Worm (Caenorhabditis elegans): ENCODE results near the gene prp-19.
A peak's percentile ranks its signal among the peaks of the same experiment; 100 is the strongest.

Gene prp-19

ce11 chrIII:5171945-5172344 lies at the start of gene prp-19:
Gene prp-19, minus strand, starts transcription at chrIII:5172045.
- TF ChIP-seq odd-2 (tag; optimal IDR thresholded peaks at IDR 0.05) = no peak
- TF ChIP-seq tbx-7 (tag; optimal IDR thresholded peaks at IDR 0.05) = no peak
- TF ChIP-seq K02D7.2 (tag; optimal IDR thresholded peaks at IDR 0.05) = no peak
- TF ChIP-seq sdc-2 (tag; optimal IDR thresholded peaks at IDR 0.05) = no peak
- no peak for TF ChIP-seq pag-3 (tag; optimal IDR thresholded peaks at IDR 0.05; ENCODE audit: borderline replicate concordance)
- TF ChIP-seq nhr-232 (tag; optimal IDR thresholded peaks at IDR 0.05) = no peak
- no peak for TF ChIP-seq zip-5 (tag; optimal IDR thresholded peaks at IDR 0.05)
- no peak for TF ChIP-seq Y22D7AL.16 (tag; optimal IDR thresholded peaks at IDR 0.05)
- no peak for TF ChIP-seq syd-9 (tag; optimal IDR thresholded peaks at IDR 0.05)
- TF ChIP-seq nhr-11 (tag; optimal IDR thresholded peaks at IDR 0.05) = no peak
- no peak for TF ChIP-seq pha-4 (tag; optimal IDR thresholded peaks at IDR 0.05)
- TF ChIP-seq unc-3 (GFP tag; conservative IDR thresholded peaks at IDR 0.05) = no peak
- no peak for TF ChIP-seq unc-3 (tag; optimal IDR thresholded peaks at IDR 0.05)
- TF ChIP-seq gmeb-2 (tag; optimal IDR thresholded peaks at IDR 0.05) = no peak

ce11 chrIII:5218687-5219086 lies 46.8 kb upstream of the prp-19 start, which contains the start of gene ZC155.2:
Gene ZC155.2, plus strand, starts transcription at chrIII:5218987.
- TF ChIP-seq unc-3 (GFP tag; conservative IDR thresholded peaks at IDR 0.05) = no peak
- peak; percentile 33 for TF ChIP-seq unc-3 (tag; optimal IDR thresholded peaks at IDR 0.05)
- TF ChIP-seq ceh-18 (tag; optimal IDR thresholded peaks at IDR 0.05) = no peak
- TF ChIP-seq pax-1 (tag; optimal IDR thresholded peaks at IDR 0.05) = no peak

ce11 chrIII:5217511-5217910 lies 45.7 kb upstream of the prp-19 start, which contains the start of gene cutl-19:
Gene cutl-19, minus strand, starts transcription at chrIII:5217611.
- TF ChIP-seq unc-42 (tag; optimal IDR thresholded peaks at IDR 0.05) (no peak), ceh-24 (tag; optimal IDR thresholded peaks at IDR 0.05) (no peak), ahr-1 (tag; optimal IDR thresholded peaks at IDR 0.05) (no peak), rnt-1 (tag; optimal IDR thresholded peaks at IDR 0.05) (no peak), hlh-6 (tag; optimal IDR thresholded peaks at IDR 0.05) (no peak), pros-1 (tag; optimal IDR thresholded peaks at IDR 0.05) (no peak), odd-2 (tag; optimal IDR thresholded peaks at IDR 0.05) (no peak)

- TF ChIP-seq npax-4 (tag; optimal IDR thresholded peaks at IDR 0.05) (no peak), ceh-34 (tag; optimal IDR thresholded peaks at IDR 0.05) (no peak), ceh-22 (tag; optimal IDR thresholded peaks at IDR 0.05) (no peak), sdc-2 (tag; optimal IDR thresholded peaks at IDR 0.05) (no peak), fkh-6 (tag; optimal IDR thresholded peaks at IDR 0.05) (no peak), ceh-31 (tag; optimal IDR thresholded peaks at IDR 0.05) (no peak), nhr-232 (tag; optimal IDR thresholded peaks at IDR 0.05) (no peak), ceh-9 (tag; optimal IDR thresholded peaks at IDR 0.05) (no peak), pha-2 (tag; optimal IDR thresholded peaks at IDR 0.05) (no peak), unc-86 (tag; optimal IDR thresholded peaks at IDR 0.05) (no peak), nhr-11 (tag; optimal IDR thresholded peaks at IDR 0.05) (no peak), hlh-13 (GFP tag; optimal IDR thresholded peaks at IDR 0.05) (no peak), mec-3 (tag; optimal IDR thresholded peaks at IDR 0.05; ENCODE audit: borderline replicate concordance) (no peak)
Measured at ce11 chrIII:5215375-5215774, 43.5 kb upstream of the prp-19 start, which contains the start of gene ZC155.4. Gene ZC155.4, minus strand, starts transcription at chrIII:5215475.

ce11 chrIII:5214162-5214561 lies 42.3 kb upstream of the prp-19 start:
- TF ChIP-seq ceh-24 (tag; optimal IDR thresholded peaks at IDR 0.05) = no peak
- TF ChIP-seq pqm-1 (tag; optimal IDR thresholded peaks at IDR 0.05) = no peak
- no peak for TF ChIP-seq ceh-18 (tag; optimal IDR thresholded peaks at IDR 0.05)
- no peak for TF ChIP-seq pag-3 (tag; optimal IDR thresholded peaks at IDR 0.05; ENCODE audit: borderline replicate concordance)
- no peak for TF ChIP-seq ceh-2 (tag; optimal IDR thresholded peaks at IDR 0.05)
- no peak for TF ChIP-seq gmeb-2 (tag; optimal IDR thresholded peaks at IDR 0.05)
- no peak for TF ChIP-seq nhr-232 (tag; optimal IDR thresholded peaks at IDR 0.05)
- TF ChIP-seq ref-2 (tag; optimal IDR thresholded peaks at IDR 0.05) = no peak
- no peak for TF ChIP-seq ceh-14 (tag; optimal IDR thresholded peaks at IDR 0.05)
- no peak for TF ChIP-seq fkh-6 (tag; optimal IDR thresholded peaks at IDR 0.05)
- TF ChIP-seq ceh-45 (GFP tag; IDR thresholded peaks at IDR 0.05) = no peak
- no peak for TF ChIP-seq tbx-7 (tag; optimal IDR thresholded peaks at IDR 0.05)
- no peak for TF ChIP-seq nhr-11 (tag; optimal IDR thresholded peaks at IDR 0.05)
- TF ChIP-seq syd-9 (tag; optimal IDR thresholded peaks at IDR 0.05) = no peak
- TF ChIP-seq rnt-1 (tag; optimal IDR thresholded peaks at IDR 0.05) = no peak
- no peak for TF ChIP-seq dve-1 (tag; optimal IDR thresholded peaks at IDR 0.05)
- no peak for TF ChIP-seq ama-1 (optimal IDR thresholded peaks at IDR 0.05)

Data from whole organism, late embryonic.